Fruit fly (Drosophila melanogaster) whole organism, wandering third instar larva: Measurements from ENCODE around the gene CG3604.

Experiments
- Abd-B ChIP-seq: fragments of >200 bp; optimal IDR thresholded peaks from 2 replicates; lab custom pipeline; 2017; ENCODE audit warnings: missing biosample characterization, missing genetic modification characterization
- CrebA ChIP-seq: fragments of 200-800 bp; sonication (Bioruptor generic); optimal IDR thresholded peaks from 2 replicates; lab custom pipeline; 2016; ENCODE audit warnings: missing biosample characterization, mild to moderate bottlenecking, missing genetic modification characterization, borderline replicate concordance
- Dif ChIP-seq: fragments of 200-275, 200-300 bp; sonication (Bioruptor generic); optimal IDR thresholded peaks from 2 replicates; lab custom pipeline; 2018; ENCODE audit warnings: missing biosample characterization, missing genetic modification characterization; ENCODE audit not compliant: partially characterized antibody
- HLH106 ChIP-seq: fragments of 200-800 bp; optimal IDR thresholded peaks from 3 replicates; lab custom pipeline; 2019; ENCODE audit warnings: missing biosample characterization, mild to moderate bottlenecking, missing genetic modification characterization, moderate library complexity
- Hnf4 ChIP-seq: fragments of 200-800 bp; sonication (Bioruptor generic); optimal IDR thresholded peaks from 2 replicates; lab custom pipeline; 2016; ENCODE audit warnings: missing biosample characterization, mild to moderate bottlenecking, missing genetic modification characterization
- Jra ChIP-seq: sonication (Bioruptor generic); optimal IDR thresholded peaks from 2 replicates; lab custom pipeline; 2016; ENCODE audit warnings: missing biosample characterization, missing genetic modification characterization
- Mio ChIP-seq: sonication (Bioruptor generic); optimal IDR thresholded peaks from 2 replicates; lab custom pipeline; 2016; ENCODE audit warnings: missing biosample characterization, missing genetic modification characterization
- Myc ChIP-seq: fragments of >200 bp; optimal IDR thresholded peaks from 2 replicates; lab custom pipeline; 2017
- N ChIP-seq: fragments of >200 bp; optimal IDR thresholded peaks from 2 replicates; lab custom pipeline; 2018; ENCODE audit warnings: missing biosample characterization, missing external identifiers, missing genetic modification characterization
- OdsH ChIP-seq: fragments of 200-800 bp; sonication (Bioruptor generic); optimal IDR thresholded peaks from 2 replicates; lab custom pipeline; 2016; ENCODE audit warnings: missing biosample characterization, mild to moderate bottlenecking, missing genetic modification characterization
- Rel ChIP-seq, 2 experiments: fragments of 200-800 bp; sonication (Bioruptor generic) in 1 of 2; optimal IDR thresholded peaks; 2 replicates in 1 of 2; 3 replicates in 1 of 2; lab custom pipeline; 2016 to 2019; ENCODE audit warnings: mild to moderate bottlenecking in 2 of 2, missing biosample characterization in 2 of 2, missing genetic modification characterization in 2 of 2, moderate library complexity in 1 of 2
- Vsx2 ChIP-seq: fragments of 200-300, 225-300 bp; sonication (Bioruptor generic); optimal IDR thresholded peaks from 2 replicates; lab custom pipeline; 2018; ENCODE audit warnings: missing biosample characterization, missing genetic modification characterization; ENCODE audit not compliant: partially characterized antibody
- br ChIP-seq: fragments of 200-800 bp; sonication (Bioruptor generic); optimal IDR thresholded peaks from 2 replicates; lab custom pipeline; 2016; ENCODE audit warnings: missing biosample characterization, missing genetic modification characterization
- brk ChIP-seq: fragments of 200-800 bp; sonication (Bioruptor generic); optimal IDR thresholded peaks from 2 replicates; lab custom pipeline; 2016; ENCODE audit warnings: missing biosample characterization, mild to moderate bottlenecking, missing genetic modification characterization
- dl ChIP-seq, 2 experiments: fragments of 175-275, 200-275 bp in 1 of 2; fragments of 200-275 bp in 1 of 2; sonication (Bioruptor generic); optimal IDR thresholded peaks; lab custom pipeline; 2018; ENCODE audit warnings: mild to moderate bottlenecking in 2 of 2, missing biosample characterization in 2 of 2, missing genetic modification characterization in 2 of 2, moderate library complexity in 2 of 2; ENCODE audit not compliant: partially characterized antibody in 2 of 2, insufficient read depth in 1 of 2
- dmrt93B ChIP-seq: fragments of 200-800 bp; sonication (Bioruptor generic); optimal IDR thresholded peaks from 2 replicates; lab custom pipeline; 2018; ENCODE audit warnings: missing biosample characterization, mild to moderate bottlenecking, missing genetic modification characterization
- ey ChIP-seq: fragments of 200-800 bp; sonication (Bioruptor generic); optimal IDR thresholded peaks from 2 replicates; lab custom pipeline; 2016; ENCODE audit warnings: missing biosample characterization, missing genetic modification characterization
- foxo ChIP-seq, 2 experiments: fragments of 200-800 bp; sonication (Bioruptor generic); optimal IDR thresholded peaks; 2 replicates in 1 of 2; 3 replicates in 1 of 2; lab custom pipeline; 2016 to 2017; ENCODE audit warnings: missing biosample characterization in 2 of 2, missing genetic modification characterization in 2 of 2
- fru ChIP-seq: fragments of 200-800 bp; sonication (Bioruptor generic); optimal IDR thresholded peaks from 3 replicates; lab custom pipeline; 2016; ENCODE audit warnings: missing biosample characterization, mild to moderate bottlenecking, missing genetic modification characterization
- h ChIP-seq: fragments of 200-800 bp; sonication (Bioruptor generic); optimal IDR thresholded peaks from 3 replicates; lab custom pipeline; 2016; ENCODE audit warnings: missing biosample characterization, mild to moderate bottlenecking, missing genetic modification characterization
- jim ChIP-seq: fragments of 175-275, 200-325 bp; sonication (Bioruptor generic); optimal IDR thresholded peaks from 2 replicates; lab custom pipeline; 2016; ENCODE audit warnings: missing biosample characterization, mild to moderate bottlenecking, missing genetic modification characterization
- lola ChIP-seq: fragments of >200 bp; optimal IDR thresholded peaks from 2 replicates; lab custom pipeline; 2017; ENCODE audit warnings: missing biosample characterization, missing genetic modification characterization
- pan ChIP-seq: fragments of >200 bp; optimal IDR thresholded peaks from 2 replicates; lab custom pipeline; 2017
- psq ChIP-seq: fragments of 200-800 bp; sonication (Bioruptor generic); optimal IDR thresholded peaks from 3 replicates; lab custom pipeline; 2017; ENCODE audit warnings: missing biosample characterization, mild to moderate bottlenecking, missing genetic modification characterization, moderate library complexity
- rgr ChIP-seq: fragments of 200-800 bp; sonication (Bioruptor generic); optimal IDR thresholded peaks from 3 replicates; lab custom pipeline; 2016; ENCODE audit warnings: missing biosample characterization, mild to moderate bottlenecking, missing genetic modification characterization
- sage ChIP-seq: fragments of 200-800 bp; sonication (Bioruptor generic); optimal IDR thresholded peaks from 2 replicates; lab custom pipeline; 2016; ENCODE audit warnings: missing biosample characterization, mild to moderate bottlenecking, missing genetic modification characterization
- sv ChIP-seq: fragments of 200-800 bp; sonication (Bioruptor generic); optimal IDR thresholded peaks from 3 replicates; lab custom pipeline; 2016; ENCODE audit warnings: missing biosample characterization, missing genetic modification characterization
- tai ChIP-seq: sonication (Bioruptor generic); optimal IDR thresholded peaks from 2 replicates; lab custom pipeline; 2016; ENCODE audit warnings: missing biosample characterization, missing genetic modification characterization
- usp ChIP-seq: fragments of >200 bp; optimal IDR thresholded peaks from 2 replicates; lab custom pipeline; 2017; ENCODE audit warnings: missing biosample characterization, missing genetic modification characterization
- woc ChIP-seq: sonication (Bioruptor generic); optimal IDR thresholded peaks from 2 replicates; lab custom pipeline; 2016; ENCODE audit warnings: missing biosample characterization, mild to moderate bottlenecking, missing genetic modification characterization

CG3604 gene

dm6 chr2L:3668451-3668850 is 29.2 kb downstream of the CG3604 start, which contains the start of gene Sfp24Ba:
TSS of gene Sfp24Ba (minus strand) at chr2L:3668551.
- TF ChIP-seq sage (no peak), lola (GFP tag; lab: Kevin White, UChicago) (no peak), br (GFP tag; lab: Kevin White, UChicago) (no peak), HLH106 (no peak), dl (GFP tag; optimal IDR thresholded peaks at IDR 0.05; lab: Kevin White, UChicago; ENCODE audit: insufficient read depth in 1 of 2, partially characterized antibody in 2 of 2) (no peak), usp (GFP tag; lab: Kevin White, UChicago) (no peak), N (no peak), woc (no peak), Rel (GFP tag; optimal IDR thresholded peaks at IDR 0.05; lab: Kevin White, UChicago) (no peak), Rel (tag; optimal IDR thresholded peaks at IDR 0.05; lab: Kevin White, UChicago) (no peak), psq (GFP tag; lab: Kevin White, UChicago) (no peak), jim (no peak), Dif (GFP tag; lab: Kevin White, UChicago) (no peak), dmrt93B (GFP tag; lab: Kevin White, UChicago) (no peak), Abd-B (GFP tag; lab: Kevin White, UChicago) (no peak)

dm6 chr2L:3662307-3662795 is 35.3 kb downstream of the CG3604 start, which contains the start of gene Drgx:
TSS of gene Drgx (plus strand) at chr2L:3662745.
- TF ChIP-seq dl (GFP tag; optimal IDR thresholded peaks at IDR 0.05; lab: Kevin White, UChicago; ENCODE audit: insufficient read depth in 1 of 2, partially characterized antibody in 2 of 2) (peak in 1 of 2 experiments; percentile 29), Vsx2 (GFP tag; lab: Kevin White, UChicago) (peak; percentile 54), foxo (GFP tag; optimal IDR thresholded peaks at IDR 0.05; lab: Kevin White, UChicago) (no peak), Dif (GFP tag; lab: Kevin White, UChicago) (peak; percentile 42)

- TF ChIP-seq brk (GFP tag; lab: Kevin White, UChicago) = peak; percentile 19
- peak; percentile 7 for TF ChIP-seq OdsH
- no peak for TF ChIP-seq Vsx2 (GFP tag; lab: Kevin White, UChicago)
- peak in 1 of 2 experiments; percentile 63 for TF ChIP-seq foxo (GFP tag; optimal IDR thresholded peaks at IDR 0.05; lab: Kevin White, UChicago)
- no peak for TF ChIP-seq Mio
- peak; percentile 45 for TF ChIP-seq h (GFP tag; lab: Kevin White, UChicago)
- TF ChIP-seq CrebA (GFP tag; lab: Kevin White, UChicago) = peak; percentile 60
- peak; percentile 90 for TF ChIP-seq Myc (lab: Kevin White, UChicago)
- no peak for TF ChIP-seq usp (GFP tag; lab: Kevin White, UChicago)
- peak; percentile 43 for TF ChIP-seq ey (GFP tag; lab: Kevin White, UChicago)
- peak; percentile 33 for TF ChIP-seq fru
- TF ChIP-seq dmrt93B (GFP tag; lab: Kevin White, UChicago) = peak; percentile 26
- TF ChIP-seq HLH106 = peak; percentile 50
- no peak for TF ChIP-seq dl (GFP tag; optimal IDR thresholded peaks at IDR 0.05; lab: Kevin White, UChicago; ENCODE audit: insufficient read depth in 1 of 2, partially characterized antibody in 2 of 2)
- no peak for TF ChIP-seq Dif (GFP tag; lab: Kevin White, UChicago)
- TF ChIP-seq Hnf4 = peak; percentile 26
- peak; percentile 34 for TF ChIP-seq rgr (GFP tag; lab: Kevin White, UChicago)
- TF ChIP-seq tai (GFP tag; lab: Kevin White, UChicago) = peak; percentile 46
- no peak for TF ChIP-seq Jra (GFP tag; lab: Kevin White, UChicago)
- TF ChIP-seq pan (lab: Kevin White, UChicago) = no peak
Observed at dm6 chr2L:3657349-3658142, 40.1 kb downstream of the CG3604 start.

dm6 chr2L:3656667-3657066 is 41.0 kb downstream of the CG3604 start, which contains the start of gene for:
TSS of gene for (minus strand) at chr2L:3656953.
- peak; percentile 14 for TF ChIP-seq fru
- no peak for TF ChIP-seq sv (GFP tag; lab: Kevin White, UChicago)
- TF ChIP-seq, all 38 proteins: peak for 1
